Worm (Caenorhabditis elegans) whole organism, L1 larva: ENCODE measurements around the gene srlf-3.

Experiments used
- F16B12.6 ChIP-seq: fragments of 150-350 bp; optimal IDR thresholded peaks from 2 replicates; lab custom pipeline; 2014; ENCODE audit warnings: missing biosample characterization, missing genetic modification characterization
- aha-1 ChIP-seq: fragments of 150-350 bp; optimal IDR thresholded peaks from 2 replicates; lab custom pipeline; 2014; ENCODE audit warnings: missing biosample characterization, missing genetic modification characterization
- alr-1 ChIP-seq: fragments of 200-800 bp; sonication (Bioruptor generic); optimal IDR thresholded peaks from 2 replicates; lab custom pipeline; 2018; ENCODE audit warnings: borderline replicate concordance, mild to moderate bottlenecking, missing genetic modification characterization, missing compliant biosample characterization
- aly-2 ChIP-seq: fragments of 150-350 bp; optimal IDR thresholded peaks from 2 replicates; lab custom pipeline; 2014; ENCODE audit warnings: missing biosample characterization, missing genetic modification characterization
- ceh-82 ChIP-seq, 3 experiments: fragments of 150-350 bp in 1 of 3; sonication (generic microtip) in 2 of 3; optimal IDR thresholded peaks; 2 replicates each; lab custom pipeline; 2014 to 2017; ENCODE audit warnings: missing biosample characterization in 3 of 3, missing genetic modification characterization in 3 of 3
- ceh-88 ChIP-seq: fragments of 200-800 bp; sonication (Bioruptor generic); IDR thresholded peaks from 2 replicates; pipeline ENCODE4 v1.3.6; 2022; ENCODE audit warnings: missing genetic modification characterization, missing compliant biosample characterization
- ceh-90 ChIP-seq: sonication (generic microtip); optimal IDR thresholded peaks from 2 replicates; lab custom pipeline; 2016; ENCODE audit warnings: missing genetic modification characterization, missing compliant biosample characterization
- ces-1 ChIP-seq: fragments of 150-350 bp; optimal IDR thresholded peaks from 2 replicates; lab custom pipeline; 2014; ENCODE audit warnings: missing biosample characterization, missing genetic modification reagents, missing genetic modification characterization
- dsc-1 ChIP-seq: sonication (generic microtip); optimal IDR thresholded peaks from 2 replicates; lab custom pipeline; 2016; ENCODE audit warnings: mild to moderate bottlenecking, missing genetic modification characterization, missing compliant biosample characterization
- efl-1 ChIP-seq, 4 experiments: fragments of 150-350 bp; optimal IDR thresholded peaks in 3 of 4; peaks in 1 of 4; 1 replicate in 1 of 4; 2 replicates in 3 of 4; lab custom pipeline; 2014; ENCODE audit warnings: missing biosample characterization in 2 of 4, missing genetic modification characterization in 2 of 4, missing genetic modification reagents in 2 of 4
- efl-3 ChIP-seq: fragments of 200-800 bp; sonication (Bioruptor generic); optimal IDR thresholded peaks from 2 replicates; lab custom pipeline; 2018; ENCODE audit warnings: mild to moderate bottlenecking, missing genetic modification characterization, missing compliant biosample characterization
- elt-2 ChIP-seq: sonication (generic microtip); optimal IDR thresholded peaks from 2 replicates; lab custom pipeline; 2016; ENCODE audit warnings: missing genetic modification characterization, mild to moderate bottlenecking, inconsistent platforms, missing compliant biosample characterization, missing genetic modification reagents
- ets-5 ChIP-seq: fragments of 200-800 bp; sonication (Bioruptor generic); IDR thresholded peaks from 2 replicates; pipeline ENCODE4 v1.3.6; 2022; ENCODE audit warnings: missing genetic modification characterization, missing compliant biosample characterization
- fkh-10 ChIP-seq: sonication (generic microtip); optimal IDR thresholded peaks from 2 replicates; lab custom pipeline; 2017; ENCODE audit warnings: missing biosample characterization, missing genetic modification reagents, missing genetic modification characterization
- fkh-4 ChIP-seq: sonication (generic microtip); optimal IDR thresholded peaks from 2 replicates; lab custom pipeline; 2016; ENCODE audit warnings: missing compliant biosample characterization, missing genetic modification characterization, borderline replicate concordance
- fos-1 ChIP-seq: fragments of 150-350 bp; optimal IDR thresholded peaks from 2 replicates; lab custom pipeline; 2014; ENCODE audit warnings: missing biosample characterization, missing genetic modification characterization
- grh-1 ChIP-seq: fragments of 200-800 bp; sonication (Bioruptor generic); IDR thresholded peaks from 2 replicates; pipeline ENCODE4 v1.3.6; 2022; ENCODE audit warnings: missing genetic modification reagents, missing genetic modification characterization, missing compliant biosample characterization
- hlh-17 ChIP-seq: fragments of 200-800 bp; sonication (Bioruptor generic); optimal IDR thresholded peaks from 2 replicates; lab custom pipeline; 2018; ENCODE audit warnings: missing genetic modification characterization, mild to moderate bottlenecking, missing compliant biosample characterization, moderate library complexity, borderline replicate concordance
- hlh-4 ChIP-seq: sonication (generic microtip); optimal IDR thresholded peaks from 2 replicates; lab custom pipeline; 2016; ENCODE audit warnings: mild to moderate bottlenecking, missing genetic modification characterization, missing compliant biosample characterization
- lin-13 ChIP-seq: fragments of 150-350 bp; optimal IDR thresholded peaks from 2 replicates; lab custom pipeline; 2014; ENCODE audit warnings: missing biosample characterization, missing genetic modification reagents, missing genetic modification characterization
- lin-14 ChIP-seq: fragments of 200-800 bp; sonication (Bioruptor generic); optimal IDR thresholded peaks from 2 replicates; lab custom pipeline; 2018; ENCODE audit warnings: mild to moderate bottlenecking, missing genetic modification characterization, moderate library complexity, missing compliant biosample characterization
- lin-35 ChIP-seq, 2 experiments: fragments of 150-350 bp; optimal IDR thresholded peaks; 2 replicates each; lab custom pipeline; 2014; ENCODE audit warnings: missing biosample characterization in 2 of 2, missing genetic modification characterization in 2 of 2, missing genetic modification reagents in 2 of 2
- lir-3 ChIP-seq: sonication (generic microtip); optimal IDR thresholded peaks from 2 replicates; lab custom pipeline; 2016; ENCODE audit warnings: mild to moderate bottlenecking, missing genetic modification characterization, moderate library complexity, missing compliant biosample characterization; ENCODE audit not compliant: poor library complexity
- lsy-2 ChIP-seq, 2 experiments: fragments of 150-350 bp; optimal IDR thresholded peaks; 2 replicates each; lab custom pipeline; 2014; ENCODE audit warnings: missing biosample characterization in 2 of 2, missing genetic modification characterization in 2 of 2
- mab-9 ChIP-seq: fragments of 200-800 bp; sonication (Bioruptor generic); IDR thresholded peaks from 2 replicates; pipeline ENCODE4 v1.3.6; 2022; ENCODE audit warnings: missing genetic modification reagents, missing genetic modification characterization, missing compliant biosample characterization
- mef-2 ChIP-seq: fragments of 150-350 bp; optimal IDR thresholded peaks from 2 replicates; lab custom pipeline; 2014; ENCODE audit warnings: missing biosample characterization, missing genetic modification characterization
- mep-1 ChIP-seq: fragments of 150-350 bp; optimal IDR thresholded peaks from 2 replicates; lab custom pipeline; 2014; ENCODE audit warnings: missing biosample characterization, missing genetic modification characterization
- nhr-237 ChIP-seq: fragments of 150-350 bp; optimal IDR thresholded peaks from 2 replicates; lab custom pipeline; 2014; ENCODE audit warnings: missing biosample characterization, missing genetic modification characterization
- nhr-47 ChIP-seq: sonication (generic microtip); optimal IDR thresholded peaks from 2 replicates; lab custom pipeline; 2016; ENCODE audit warnings: mild to moderate bottlenecking, missing genetic modification characterization, moderate library complexity, missing compliant biosample characterization
- nhr-71 ChIP-seq: sonication (generic microtip); optimal IDR thresholded peaks from 2 replicates; lab custom pipeline; 2016; ENCODE audit warnings: mild to moderate bottlenecking, missing genetic modification characterization, moderate library complexity, missing compliant biosample characterization
- nhr-76 ChIP-seq: sonication (generic microtip); optimal IDR thresholded peaks from 2 replicates; lab custom pipeline; 2017; ENCODE audit warnings: missing biosample characterization, missing genetic modification characterization
- nhr-77 ChIP-seq: fragments of 150-350 bp; optimal IDR thresholded peaks from 2 replicates; lab custom pipeline; 2014; ENCODE audit warnings: missing biosample characterization, missing genetic modification characterization
- rnt-1 ChIP-seq: sonication (generic microtip); optimal IDR thresholded peaks from 2 replicates; lab custom pipeline; 2016; ENCODE audit warnings: mild to moderate bottlenecking, missing genetic modification characterization, moderate library complexity, missing compliant biosample characterization
- skn-1 ChIP-seq: fragments of 150-350 bp; optimal IDR thresholded peaks from 2 replicates; lab custom pipeline; 2014; ENCODE audit warnings: missing biosample characterization, missing genetic modification characterization
- snu-23 ChIP-seq: sonication (generic microtip); optimal IDR thresholded peaks from 2 replicates; lab custom pipeline; 2016; ENCODE audit warnings: missing genetic modification characterization, missing compliant biosample characterization
- sox-4 ChIP-seq: sonication (generic microtip); optimal IDR thresholded peaks from 2 replicates; lab custom pipeline; 2016; ENCODE audit warnings: missing genetic modification characterization, missing compliant biosample characterization
- tbx-2 ChIP-seq: sonication (generic microtip); optimal IDR thresholded peaks from 2 replicates; lab custom pipeline; 2016; ENCODE audit warnings: missing genetic modification characterization, missing compliant biosample characterization
- xbp-1 ChIP-seq: sonication (generic microtip); optimal IDR thresholded peaks from 2 replicates; lab custom pipeline; 2016; ENCODE audit warnings: missing genetic modification characterization, missing compliant biosample characterization
- zag-1 ChIP-seq: fragments of 150-350 bp; optimal IDR thresholded peaks from 2 replicates; lab custom pipeline; 2014; ENCODE audit warnings: missing biosample characterization, missing genetic modification characterization

The srlf-3 gene

DNA sequence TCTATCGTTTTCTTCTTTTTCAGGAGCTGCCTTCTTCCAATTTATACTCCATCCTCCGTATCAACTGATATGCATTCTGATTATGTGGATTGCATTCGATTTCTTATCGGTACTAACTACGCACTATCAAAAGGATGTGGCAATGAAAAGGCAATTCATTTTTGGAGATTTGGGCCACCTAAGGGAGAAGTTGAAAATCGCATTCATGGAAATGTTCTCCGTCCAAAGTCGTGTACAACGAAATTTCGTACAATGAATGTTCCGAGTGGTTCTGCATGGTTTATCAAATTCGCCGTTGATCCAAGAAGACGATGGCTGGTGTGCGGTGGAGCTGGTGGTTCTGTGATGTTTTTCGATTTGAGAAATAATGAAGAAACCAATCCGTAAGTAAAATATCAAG is 25.4 kb downstream of the srlf-3 start, which contains the start of gene C09G4.4:
Gene C09G4.4, plus strand, starts transcription at position 301 of the 400 bp plus-strand sequence.
- TF ChIP-seq lir-3: no peak
- no peak for TF ChIP-seq hlh-4 (tag; lab: Kevin White, UChicago)
- TF ChIP-seq sox-4 (tag; lab: Kevin White, UChicago): no peak
- no peak for TF ChIP-seq fkh-10 (GFP tag; lab: Kevin White, UChicago)
- no peak for TF ChIP-seq hlh-17 (GFP tag; lab: Kevin White, UChicago)
- no peak for TF ChIP-seq nhr-237 (tag; lab: Kevin White, UChicago)
- no peak for TF ChIP-seq ceh-82 (tag; optimal IDR thresholded peaks at IDR 0.05; lab: Kevin White, UChicago)
- no peak for TF ChIP-seq nhr-71 (tag; lab: Kevin White, UChicago)
- no peak for TF ChIP-seq mef-2 (tag; lab: Kevin White, UChicago)
- TF ChIP-seq nhr-76 (tag; lab: Kevin White, UChicago): no peak
- no peak for TF ChIP-seq lsy-2 (tag; optimal IDR thresholded peaks at IDR 0.05; lab: Kevin White, UChicago)
- TF ChIP-seq elt-2: no peak
- TF ChIP-seq lin-13 (GFP tag; lab: Kevin White, UChicago): no peak
- no peak for TF ChIP-seq fkh-4 (tag; lab: Kevin White, UChicago)
- TF ChIP-seq mab-9 (GFP tag; lab: Robert Waterston, UW): no peak
- no peak for TF ChIP-seq dsc-1 (tag; lab: Kevin White, UChicago)

DNA sequence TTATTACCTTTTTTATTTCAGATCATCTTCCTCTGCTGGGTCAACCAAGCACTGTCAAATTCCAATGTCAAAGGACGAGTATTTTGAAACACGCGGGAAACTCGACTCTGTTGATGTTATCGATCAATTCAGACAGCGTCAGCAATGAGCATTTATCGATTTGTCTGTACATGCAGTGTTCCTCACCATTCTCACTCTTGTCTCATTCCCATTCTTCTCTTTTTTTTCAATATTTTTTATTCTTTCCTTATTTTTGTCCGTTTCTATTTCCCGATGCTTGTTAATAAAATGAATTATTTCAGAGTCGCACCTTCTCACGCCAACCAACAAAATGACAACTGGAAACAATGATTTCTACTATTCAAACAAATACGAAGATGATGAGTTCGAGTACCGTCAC is 26.3 kb downstream of the srlf-3 start, which contains the start of gene cks-1:
Gene cks-1, plus strand, starts transcription at position 301 of the 400 bp plus-strand sequence.
- TF ChIP-seq ets-5 (GFP tag; lab: Robert Waterston, UW) (no peak), aha-1 (tag; lab: Kevin White, UChicago) (no peak), lin-14 (GFP tag; lab: Kevin White, UChicago) (no peak), alr-1 (tag; lab: Kevin White, UChicago) (no peak), tbx-2 (tag; lab: Kevin White, UChicago) (no peak)

DNA sequence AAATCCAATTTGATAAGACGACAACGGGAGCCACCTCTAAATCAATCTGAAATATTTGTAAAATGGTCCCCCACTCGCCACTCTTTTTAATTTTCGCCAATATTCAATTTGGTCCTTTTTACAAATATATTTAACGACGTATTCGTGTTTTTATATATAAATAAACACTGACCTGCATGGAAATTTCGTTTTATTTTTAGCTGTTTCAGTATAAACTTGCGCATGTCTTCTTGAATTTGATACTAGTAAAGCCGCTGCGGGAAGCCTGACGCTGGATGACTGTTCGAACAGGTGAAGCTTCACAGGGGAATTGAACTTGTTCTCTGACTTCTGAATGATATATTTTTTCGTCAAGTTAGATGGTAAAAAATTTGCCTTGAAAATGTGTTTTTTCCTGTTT is 27.3 kb downstream of the srlf-3 start:
- no peak for TF ChIP-seq rnt-1 (tag; lab: Kevin White, UChicago)
- TF ChIP-seq nhr-237 (tag; lab: Kevin White, UChicago): no peak
- no peak for TF ChIP-seq zag-1 (tag; lab: Kevin White, UChicago)
- TF ChIP-seq mep-1 (tag; lab: Kevin White, UChicago): no peak

DNA sequence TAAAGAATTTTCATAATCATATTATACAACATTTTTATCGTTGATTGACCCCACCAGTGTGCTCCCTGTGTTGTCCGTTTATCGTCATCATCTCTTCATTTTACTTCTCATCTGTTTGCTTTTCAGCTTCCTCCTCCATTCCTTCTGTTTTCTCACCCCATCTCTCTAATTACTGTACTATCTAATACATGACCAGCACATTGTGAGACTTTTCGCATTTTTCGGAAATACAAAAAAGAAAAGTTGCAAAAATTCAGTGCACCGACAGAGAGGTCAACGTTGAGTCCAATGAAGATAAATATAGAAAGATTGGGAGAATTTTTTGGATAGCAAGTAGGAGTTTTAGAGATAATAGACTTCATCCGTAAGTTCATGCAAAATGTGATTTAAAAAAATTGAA is 32.7 kb downstream of the srlf-3 start:
- no peak for TF ChIP-seq snu-23 (GFP tag; lab: Kevin White, UChicago)
- no peak for TF ChIP-seq aly-2 (tag; lab: Kevin White, UChicago)
- TF ChIP-seq efl-1 (optimal IDR thresholded peaks at IDR 0.05; lab: Kevin White, UChicago): no peak
- TF ChIP-seq efl-1 (GFP tag; optimal IDR thresholded peaks at IDR 0.05 in 1 of 2; lab: Kevin White, UChicago): peak in 1 of 2 experiments; percentile 57

DNA sequence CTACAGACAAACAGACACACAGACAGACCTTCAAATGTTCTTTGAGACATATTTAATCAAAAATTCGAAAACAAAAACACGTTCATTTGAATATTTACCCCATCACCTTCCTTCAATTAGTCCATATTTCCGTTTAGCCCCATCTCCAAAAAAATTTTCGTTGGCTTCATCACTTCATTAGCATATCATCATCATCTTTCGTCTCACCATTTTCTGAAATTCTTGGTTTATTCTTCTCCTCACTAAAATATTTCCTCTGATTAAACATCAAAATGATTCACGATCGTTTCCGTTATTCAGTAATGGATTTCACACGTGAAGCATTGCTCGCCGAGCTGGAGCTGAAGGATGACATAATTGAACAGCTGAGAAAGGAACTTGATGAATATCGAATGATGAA is 33.3 kb downstream of the srlf-3 start, which contains the start of gene pkg-2:
Gene pkg-2, plus strand, starts transcription at position 301 of the 400 bp plus-strand sequence.
- TF ChIP-seq efl-3 (GFP tag; lab: Kevin White, UChicago) (no peak), ceh-88 (GFP tag; lab: Robert Waterston, UW) (no peak), snu-23 (GFP tag; lab: Kevin White, UChicago) (no peak), ces-1 (no peak), xbp-1 (tag; lab: Kevin White, UChicago) (no peak), F16B12.6 (tag; lab: Kevin White, UChicago) (no peak), fos-1 (no peak), nhr-47 (tag; lab: Kevin White, UChicago) (no peak), lin-35 (GFP tag; optimal IDR thresholded peaks at IDR 0.05; lab: Kevin White, UChicago) (no peak), nhr-77 (no peak), ets-5 (GFP tag; lab: Robert Waterston, UW) (no peak), grh-1 (GFP tag; lab: Robert Waterston, UW) (no peak), lsy-2 (tag; optimal IDR thresholded peaks at IDR 0.05; lab: Kevin White, UChicago) (no peak), nhr-71 (tag; lab: Kevin White, UChicago) (no peak), skn-1 (tag; lab: Kevin White, UChicago) (no peak), lir-3 (no peak), ceh-90 (no peak)
